Fruit fly (Drosophila melanogaster) whole organism, prepupa: ENCODE measurements around the gene Snmp1.

ENCODE experiments used
- Blimp-1 ChIP-seq: fragments of 200-800 bp; sonication (Bioruptor generic); optimal IDR thresholded peaks from 3 replicates; lab custom pipeline; 2017; ENCODE audit warnings: missing biosample characterization, missing genetic modification characterization, mild to moderate bottlenecking, moderate library complexity, missing genetic modification reagents
- CG11294 ChIP-seq: fragments of 200-800 bp; sonication (Bioruptor generic); IDR thresholded peaks from 2 replicates; pipeline ENCODE4 v1.3.6; 2022; ENCODE audit warnings: missing biosample characterization, missing genetic modification characterization
- CG11762 ChIP-seq: fragments of 200-800 bp; sonication (Bioruptor generic); optimal IDR thresholded peaks from 3 replicates; lab custom pipeline; 2016; ENCODE audit warnings: missing biosample characterization, missing genetic modification characterization; ENCODE audit not compliant: insufficient read depth
- CG15336 ChIP-seq: fragments of 200-800 bp; sonication (Bioruptor generic); IDR thresholded peaks from 2 replicates; pipeline ENCODE4 v1.3.6; 2022; ENCODE audit warnings: missing biosample characterization, missing genetic modification characterization
- CG16779 ChIP-seq: fragments of 200-800 bp; sonication (Bioruptor generic); optimal IDR thresholded peaks from 3 replicates; lab custom pipeline; 2017; ENCODE audit warnings: missing biosample characterization, mild to moderate bottlenecking, missing genetic modification characterization
- CG31627 ChIP-seq: fragments of 200-800 bp; sonication (Bioruptor generic); optimal IDR thresholded peaks from 3 replicates; lab custom pipeline; 2016; ENCODE audit warnings: missing biosample characterization, missing genetic modification characterization
- CG32006 ChIP-seq: fragments of 200-800 bp; sonication (Bioruptor generic); optimal IDR thresholded peaks from 3 replicates; lab custom pipeline; 2017; ENCODE audit warnings: missing biosample characterization, mild to moderate bottlenecking, missing genetic modification characterization
- CG34406 ChIP-seq: fragments of 200-800 bp; sonication (Bioruptor generic); optimal IDR thresholded peaks from 3 replicates; lab custom pipeline; 2016; ENCODE audit warnings: missing biosample characterization, missing genetic modification characterization
- CG3919 ChIP-seq: fragments of 200-800 bp; sonication (Bioruptor generic); optimal IDR thresholded peaks from 3 replicates; lab custom pipeline; 2016; ENCODE audit warnings: missing biosample characterization, missing genetic modification characterization
- CG4318 ChIP-seq: fragments of 200-800 bp; sonication (Bioruptor generic); optimal IDR thresholded peaks from 3 replicates; lab custom pipeline; 2017; ENCODE audit warnings: missing biosample characterization, mild to moderate bottlenecking, missing genetic modification characterization
- CG6163 ChIP-seq: fragments of 200-800 bp; sonication (Bioruptor generic); IDR thresholded peaks from 3 replicates; pipeline ENCODE4 v1.3.6; 2022; ENCODE audit warnings: missing biosample characterization, missing genetic modification characterization
- CG6808 ChIP-seq: fragments of 200-800 bp; sonication (Bioruptor generic); optimal IDR thresholded peaks from 3 replicates; lab custom pipeline; 2017; ENCODE audit warnings: missing biosample characterization, missing genetic modification characterization, mild to moderate bottlenecking, moderate library complexity, missing genetic modification reagents
- CG6854 ChIP-seq: fragments of 200-800 bp; sonication (Bioruptor generic); optimal IDR thresholded peaks from 2 replicates; lab custom pipeline; 2017; ENCODE audit warnings: missing biosample characterization, mild to moderate bottlenecking, missing genetic modification characterization
- CG8119 ChIP-seq: fragments of 200-800 bp; sonication (Bioruptor generic); IDR thresholded peaks from 3 replicates; pipeline ENCODE4 v1.3.6; 2022; ENCODE audit warnings: missing biosample characterization, missing genetic modification characterization
- CG8319 ChIP-seq: fragments of 200-800 bp; sonication (Bioruptor generic); optimal IDR thresholded peaks from 3 replicates; lab custom pipeline; 2016; ENCODE audit warnings: missing biosample characterization, missing genetic modification characterization
- CG8632 ChIP-seq: fragments of 200-800 bp; sonication (Bioruptor generic); optimal IDR thresholded peaks from 3 replicates; lab custom pipeline; 2016; ENCODE audit warnings: missing biosample characterization, missing genetic modification characterization
- CG9139 ChIP-seq: fragments of 200-800 bp; sonication (Bioruptor generic); optimal IDR thresholded peaks from 3 replicates; lab custom pipeline; 2017; ENCODE audit warnings: missing biosample characterization, mild to moderate bottlenecking, missing genetic modification characterization
- Eip75B ChIP-seq: fragments of 200-800 bp; sonication (Bioruptor generic); optimal IDR thresholded peaks from 3 replicates; lab custom pipeline; 2016; ENCODE audit warnings: missing biosample characterization, missing genetic modification characterization
- Eip78C ChIP-seq: fragments of 200-800 bp; sonication (Bioruptor generic); peaks from one replicate; lab custom pipeline; 2016; ENCODE audit warnings: missing biosample characterization, missing genetic modification characterization
- Eip93F ChIP-seq: fragments of 200-800 bp; sonication (Bioruptor generic); optimal IDR thresholded peaks from 2 replicates; lab custom pipeline; 2016; ENCODE audit warnings: missing biosample characterization, mild to moderate bottlenecking, missing genetic modification characterization
- Ets96B ChIP-seq: fragments of 200-800 bp; optimal IDR thresholded peaks from 2 replicates; lab custom pipeline; 2019; ENCODE audit warnings: missing biosample characterization, mild to moderate bottlenecking, missing genetic modification characterization, moderate library complexity
- Hr39 ChIP-seq: fragments of 200-800 bp; sonication (Bioruptor generic); optimal IDR thresholded peaks from 2 replicates; lab custom pipeline; 2016; ENCODE audit warnings: missing biosample characterization, missing genetic modification characterization
- Lpt ChIP-seq: fragments of 200-800 bp; sonication (Bioruptor generic); optimal IDR thresholded peaks from 3 replicates; lab custom pipeline; 2016; ENCODE audit warnings: missing biosample characterization, missing genetic modification characterization
- Met ChIP-seq: fragments of 200-800 bp; sonication (Bioruptor generic); optimal IDR thresholded peaks from 3 replicates; lab custom pipeline; 2016; ENCODE audit warnings: missing biosample characterization, missing genetic modification characterization
- OdsH ChIP-seq: fragments of 200-800 bp; sonication (Bioruptor generic); optimal IDR thresholded peaks from 3 replicates; lab custom pipeline; 2016; ENCODE audit warnings: missing biosample characterization, missing genetic modification characterization
- Sox102F ChIP-seq: fragments of 200-800 bp; sonication (Bioruptor generic); optimal IDR thresholded peaks from 2 replicates; lab custom pipeline; 2016; ENCODE audit warnings: missing biosample characterization, mild to moderate bottlenecking, missing genetic modification characterization
- Sox14 ChIP-seq: fragments of 200-800 bp; sonication (Bioruptor generic); optimal IDR thresholded peaks from 3 replicates; lab custom pipeline; 2016; ENCODE audit warnings: missing biosample characterization, missing genetic modification characterization
- Sox15 ChIP-seq: fragments of 200-800 bp; sonication (Bioruptor generic); optimal IDR thresholded peaks from 3 replicates; lab custom pipeline; 2016; ENCODE audit warnings: missing biosample characterization, missing genetic modification characterization
- acj6 ChIP-seq: fragments of 200-800 bp; sonication (Bioruptor generic); optimal IDR thresholded peaks from 3 replicates; lab custom pipeline; 2016; ENCODE audit warnings: missing biosample characterization, missing genetic modification characterization
- cyc ChIP-seq: fragments of 200-800 bp; sonication (Bioruptor generic); optimal IDR thresholded peaks from 3 replicates; lab custom pipeline; 2016; ENCODE audit warnings: missing biosample characterization, missing genetic modification characterization
- dac ChIP-seq: fragments of 200-800 bp; sonication (Bioruptor generic); optimal IDR thresholded peaks from 2 replicates; lab custom pipeline; 2017; ENCODE audit warnings: missing biosample characterization, mild to moderate bottlenecking, missing genetic modification characterization
- dsx ChIP-seq: fragments of 200-800 bp; optimal IDR thresholded peaks from 3 replicates; lab custom pipeline; 2019; ENCODE audit warnings: missing biosample characterization, mild to moderate bottlenecking, missing genetic modification characterization, moderate library complexity; ENCODE audit not compliant: poor library complexity, severe bottlenecking
- eg ChIP-seq: fragments of 200-800 bp; sonication (Bioruptor generic); IDR thresholded peaks from 3 replicates; pipeline ENCODE4 v1.3.6; 2022; ENCODE audit warnings: missing biosample characterization, missing genetic modification characterization
- esn ChIP-seq: fragments of 200-800 bp; sonication (Bioruptor generic); optimal IDR thresholded peaks from 2 replicates; lab custom pipeline; 2016; ENCODE audit warnings: missing biosample characterization, mild to moderate bottlenecking, missing genetic modification characterization, moderate library complexity
- fd85E ChIP-seq: fragments of 200-800 bp; sonication (Bioruptor generic); optimal IDR thresholded peaks from 3 replicates; lab custom pipeline; 2016; ENCODE audit warnings: missing biosample characterization, missing genetic modification characterization
- fkh ChIP-seq: fragments of 200-800 bp; sonication (Bioruptor generic); optimal IDR thresholded peaks from 3 replicates; lab custom pipeline; 2017; ENCODE audit warnings: missing biosample characterization, mild to moderate bottlenecking, missing genetic modification characterization, moderate library complexity
- lz ChIP-seq: fragments of 200-800 bp; sonication (Bioruptor generic); optimal IDR thresholded peaks from 3 replicates; lab custom pipeline; 2016; ENCODE audit warnings: missing biosample characterization, missing genetic modification characterization
- net ChIP-seq: fragments of 200-800 bp; sonication (Bioruptor generic); optimal IDR thresholded peaks from 3 replicates; lab custom pipeline; 2016; ENCODE audit warnings: missing biosample characterization, missing genetic modification characterization
- spab ChIP-seq: fragments of 200-800 bp; sonication (Bioruptor generic); optimal IDR thresholded peaks from 2 replicates; lab custom pipeline; 2017; ENCODE audit warnings: missing biosample characterization, mild to moderate bottlenecking, missing genetic modification characterization, missing genetic modification reagents
- ss ChIP-seq, 2 experiments: fragments of 200-800 bp; sonication (Bioruptor generic); optimal IDR thresholded peaks; 2 replicates in 1 of 2; 3 replicates in 1 of 2; lab custom pipeline; 2017 to 2018; ENCODE audit warnings: mild to moderate bottlenecking in 2 of 2, missing biosample characterization in 2 of 2, missing genetic modification characterization in 2 of 2, moderate library complexity in 1 of 2
- svp ChIP-seq: fragments of 200-800 bp; sonication (Bioruptor generic); peaks from one replicate; lab custom pipeline; 2016; ENCODE audit warnings: missing biosample characterization, missing genetic modification characterization
- topi ChIP-seq: fragments of 200-800 bp; sonication (Bioruptor generic); optimal IDR thresholded peaks from 3 replicates; lab custom pipeline; 2016; ENCODE audit warnings: missing biosample characterization, missing genetic modification characterization
- vri ChIP-seq: fragments of 200-800 bp; sonication (Bioruptor generic); optimal IDR thresholded peaks from 3 replicates; lab custom pipeline; 2016; ENCODE audit warnings: missing biosample characterization, mild to moderate bottlenecking, missing genetic modification characterization

The Snmp1 gene

dm6 chr3R:21127352-21127985 is 40.5 kb downstream of the Snmp1 start, which contains the start of the genes slmb and CG5793 (continued):
- TF ChIP-seq dac (GFP tag; lab: Kevin White, UChicago) (no peak), vri (peak; percentile 100), topi (GFP tag; lab: Kevin White, UChicago) (peak; percentile 36), CG31627 (GFP tag; lab: Kevin White, UChicago) (peak; percentile 70), CG3919 (GFP tag; lab: Kevin White, UChicago) (no peak), CG34406 (peak; percentile 22), dsx (GFP tag; lab: Kevin White, UChicago) (no peak), CG8319 (GFP tag; lab: Kevin White, UChicago) (no peak), eg (peak; percentile 29; the same call in 1 of the 3 replicates), svp (GFP tag; lab: Kevin White, UChicago) (no peak), Sox102F (GFP tag; lab: Kevin White, UChicago) (no peak), spab (GFP tag; lab: Kevin White, UChicago) (no peak), cyc (GFP tag; lab: Kevin White, UChicago) (peak; percentile 49), Lpt (GFP tag; lab: Kevin White, UChicago) (no peak), CG15336 (no peak; the same call in 1 of the 2 replicates), CG6808 (no peak), Eip78C (peak; percentile 83), CG11762 (GFP tag; lab: Kevin White, UChicago) (no peak), fd85E (GFP tag; lab: Kevin White, UChicago) (no peak), lz (GFP tag; lab: Kevin White, UChicago) (peak; percentile 53)

- peak; percentile 36 for TF ChIP-seq CG6854 (GFP tag; lab: Kevin White, UChicago)
- peak; percentile 62 for TF ChIP-seq Eip78C
- no peak for TF ChIP-seq Ets96B
- TF ChIP-seq fkh (GFP tag; lab: Kevin White, UChicago) = peak; percentile 34
- TF ChIP-seq, all 60 proteins: peak for 3
Measured at dm6 chr3R:21126673-21127284, 41.2 kb downstream of the Snmp1 start.

- TF ChIP-seq CG8632 (GFP tag; lab: Kevin White, UChicago) (no peak), Sox15 (GFP tag; lab: Kevin White, UChicago) (no peak), svp (GFP tag; lab: Kevin White, UChicago) (peak; percentile 83), CG6163 (GFP tag; lab: Robert Waterston, UW) (0 out of 3 replicates have a peak, but pooled peaks have one; percentile 2), ss (GFP tag; optimal IDR thresholded peaks at IDR 0.05; lab: Kevin White, UChicago) (peak in 1 of 2 experiments; percentile 15)
Measured at dm6 chr3R:21124225-21124624, 43.8 kb downstream of the Snmp1 start.

- TF ChIP-seq Ets96B (no peak), svp (GFP tag; lab: Kevin White, UChicago) (no peak), topi (GFP tag; lab: Kevin White, UChicago) (no peak), Sox14 (GFP tag; lab: Kevin White, UChicago) (peak; percentile 43), CG32006 (no peak), net (no peak), Eip75B (no peak), CG4318 (GFP tag; lab: Kevin White, UChicago) (no peak), CG9139 (no peak), Sox15 (GFP tag; lab: Kevin White, UChicago) (peak; percentile 5), Eip93F (GFP tag; lab: Kevin White, UChicago) (no peak), CG16779 (tag; lab: Kevin White, UChicago) (no peak), CG8632 (GFP tag; lab: Kevin White, UChicago) (no peak), lz (GFP tag; lab: Kevin White, UChicago) (peak; percentile 53), CG34406 (no peak), fd85E (GFP tag; lab: Kevin White, UChicago) (no peak), OdsH (GFP tag; lab: Kevin White, UChicago) (no peak), acj6 (GFP tag; lab: Kevin White, UChicago) (no peak), cyc (GFP tag; lab: Kevin White, UChicago) (peak; percentile 51), CG11294 (GFP tag; lab: Robert Waterston, UW) (no peak), CG8119 (GFP tag; lab: Robert Waterston, UW) (no peak), esn (GFP tag; lab: Kevin White, UChicago) (peak; percentile 53), Met (GFP tag; lab: Kevin White, UChicago) (no peak), Blimp-1 (GFP tag; lab: Kevin White, UChicago) (no peak), dsx (GFP tag; lab: Kevin White, UChicago) (peak; percentile 0), CG31627 (GFP tag; lab: Kevin White, UChicago) (peak; percentile 68), Hr39 (GFP tag; lab: Kevin White, UChicago) (peak; percentile 57), eg (no peak)
Measured at dm6 chr3R:21118784-21119183, 49.2 kb downstream of the Snmp1 start, which contains the start of gene Bdbt. Gene Bdbt, minus strand, starts transcription at chr3R:21118856.
